Fruit fly (Drosophila melanogaster): ENCODE data around the gene Whamy.

The Whamy gene

DNA sequence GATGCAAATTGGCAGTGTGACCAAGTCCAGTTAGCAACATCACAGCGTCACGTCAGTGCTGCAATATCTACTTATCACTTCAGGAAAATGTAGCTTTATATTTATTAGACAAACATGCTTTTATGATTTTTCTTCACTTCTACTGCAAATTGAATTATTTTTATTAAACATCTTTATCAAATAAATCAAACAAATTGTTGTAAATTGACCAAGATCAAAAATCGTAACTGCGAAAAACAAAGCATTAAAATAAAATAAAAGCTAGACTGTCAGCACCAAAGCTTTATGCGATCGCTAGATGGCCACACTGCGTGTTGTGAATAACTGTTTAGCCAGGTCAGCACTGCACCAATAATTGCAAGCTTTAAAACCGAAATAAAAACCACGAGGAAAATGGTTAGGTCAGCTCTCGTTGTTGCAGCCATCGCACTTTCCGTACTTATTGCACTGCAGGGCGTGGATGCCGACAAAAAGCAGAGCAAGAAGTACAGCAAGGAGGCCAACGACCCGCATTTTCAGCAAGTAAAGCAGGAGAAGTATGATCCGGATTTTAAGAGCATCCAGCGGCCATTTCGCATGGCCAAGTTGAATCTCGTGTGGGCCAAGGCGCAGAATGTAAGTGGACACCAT is 17.1 kb upstream of the Whamy start, which contains the start of the genes CG12945 and CG8507 (continued):
- no peak for TF ChIP-seq CG6654 (GFP tag; optimal IDR thresholded peaks at IDR 0.05)
- peak; percentile 67 for TF ChIP-seq CG13424 (tag; optimal IDR thresholded peaks at IDR 0.05)
- TF ChIP-seq Dll (GFP tag; IDR thresholded peaks at IDR 0.05; ENCODE audit: partially characterized antibody), result 0 out of 4 replicates have a peak, but pooled peaks have one; percentile 37
- TF ChIP-seq CG13624 (GFP tag; optimal IDR thresholded peaks at IDR 0.05), result peak; percentile 42
- no peak for TF ChIP-seq CG12299 (tag; optimal IDR thresholded peaks at IDR 0.05)
- TF ChIP-seq CG32772 (GFP tag; IDR thresholded peaks at IDR 0.05), result no peak
- TF ChIP-seq D19A (tag; optimal IDR thresholded peaks at IDR 0.05), result no peak
- peak; percentile 36; the same call in 1 of the 4 replicates for TF ChIP-seq Gug (GFP tag; IDR thresholded peaks at IDR 0.05)
- TF ChIP-seq CG10147 (GFP tag; optimal IDR thresholded peaks at IDR 0.05), result peak; percentile 58
- peak; percentile 85 for TF ChIP-seq sens (GFP tag)
- TF ChIP-seq CG13775 (GFP tag; optimal IDR thresholded peaks at IDR 0.05), result peak; percentile 58
- peak; percentile 45 for TF ChIP-seq CG8290 (GFP tag; optimal IDR thresholded peaks at IDR 0.05)
- TF ChIP-seq CG8290 (tag; optimal IDR thresholded peaks at IDR 0.05), result no peak
- peak in 1 of 2 experiments; percentile 47 for TF ChIP-seq tll (GFP tag; optimal IDR thresholded peaks at IDR 0.05)
- no peak for TF ChIP-seq prd (optimal IDR thresholded peaks at IDR 0.05)
- peak; percentile 54; the same call in 1 of the 3 replicates for TF ChIP-seq prd (GFP tag; IDR thresholded peaks at IDR 0.05)
- peak; percentile 53 for TF ChIP-seq shn (GFP tag; optimal IDR thresholded peaks at IDR 0.05)
- TF ChIP-seq BEAF-32 (GFP tag; optimal IDR thresholded peaks at IDR 0.05), result peak; percentile 52
- TF ChIP-seq CG6854 (GFP tag; optimal IDR thresholded peaks at IDR 0.05), result no peak
- no peak for TF ChIP-seq CG43689 (GFP tag; IDR thresholded peaks at IDR 0.05)
- TF ChIP-seq CG11085 (GFP tag; IDR thresholded peaks at IDR 0.05), result no peak
- TF ChIP-seq CG9932 (GFP tag; IDR thresholded peaks at IDR 0.05), result peak; percentile 67
- TF ChIP-seq Blimp-1 (GFP tag; optimal IDR thresholded peaks at IDR 0.05), result peak; percentile 28
- TF ChIP-seq CG13287 (GFP tag; IDR thresholded peaks at IDR 0.05; ENCODE audit: partially characterized antibody), result no peak
- peak; percentile 80 for TF ChIP-seq nmo (GFP tag; optimal IDR thresholded peaks at IDR 0.05)
- no peak for TF ChIP-seq crol (GFP tag; IDR thresholded peaks at IDR 0.05)
- no peak for TF ChIP-seq Jarid2 (GFP tag; optimal IDR thresholded peaks at IDR 0.05)
- peak; percentile 39 for TF ChIP-seq Fer3 (tag; optimal IDR thresholded peaks at IDR 0.05)
- TF ChIP-seq dpn (GFP tag; optimal IDR thresholded peaks at IDR 0.05), result peak; percentile 43
- no peak for TF ChIP-seq sr (GFP tag; IDR thresholded peaks at IDR 0.05)
- peak; percentile 15 for TF ChIP-seq pum (GFP tag; optimal IDR thresholded peaks at IDR 0.05)
- TF ChIP-seq CG15479 (GFP tag; optimal IDR thresholded peaks at IDR 0.05), result peak; percentile 8
- TF ChIP-seq zfh2 (GFP tag; optimal IDR thresholded peaks at IDR 0.05), result peak; percentile 69
- TF ChIP-seq ssp (GFP tag; IDR thresholded peaks at IDR 0.05), result peak; percentile 40
- peak; percentile 14 for TF ChIP-seq Bdp1 (GFP tag; optimal IDR thresholded peaks at IDR 0.05)
- no peak for TF ChIP-seq hbn (GFP tag; IDR thresholded peaks at IDR 0.05; ENCODE audit: partially characterized antibody)
- TF ChIP-seq Trl (optimal IDR thresholded peaks at IDR 0.05), result no peak
- TF ChIP-seq Trl (GFP tag; optimal IDR thresholded peaks at IDR 0.05), result peak; percentile 4
- peak; percentile 56 to 59 for TF ChIP-seq Pdp1 (GFP tag; optimal IDR thresholded peaks at IDR 0.05)
- TF ChIP-seq tap (tag; optimal IDR thresholded peaks at IDR 0.05), result no peak
- TF ChIP-seq fd102C (GFP tag; optimal IDR thresholded peaks at IDR 0.05), result no peak
- peak; percentile 34 for TF ChIP-seq trem (tag; optimal IDR thresholded peaks at IDR 0.05)
- TF ChIP-seq CG8388 (GFP tag; optimal IDR thresholded peaks at IDR 0.05), result no peak
- 0 out of 2 replicates have a peak, but pooled peaks have one; percentile 19 for TF ChIP-seq Taf1 (GFP tag; IDR thresholded peaks at IDR 0.05)
- TF ChIP-seq HLH54F (GFP tag; optimal IDR thresholded peaks at IDR 0.05), result peak; percentile 33
- peak; percentile 24 for TF ChIP-seq CG34376 (GFP tag; optimal IDR thresholded peaks at IDR 0.05)
- peak; percentile 66 for TF ChIP-seq Rfx (GFP tag; IDR thresholded peaks at IDR 0.05)
- TF ChIP-seq CG30020 (tag; optimal IDR thresholded peaks at IDR 0.05), result peak; percentile 52
- TF ChIP-seq CG4404 (GFP tag; IDR thresholded peaks at IDR 0.05), result peak; percentile 37; the same call in 1 of the 2 replicates
- TF ChIP-seq CG6791 (GFP tag; IDR thresholded peaks at IDR 0.05; ENCODE audit: partially characterized antibody), result no peak

Data from whole organism, embryonic.